Fruit fly (Drosophila melanogaster) whole organism, embryonic: ENCODE measurements around the gene H.

ENCODE experiments used
- B-H2 ChIP-seq: fragments of 200-800 bp; sonication (Bioruptor generic); optimal IDR thresholded peaks from 2 replicates; lab custom pipeline; 2018; ENCODE audit warnings: missing biosample characterization, mild to moderate bottlenecking, missing genetic modification characterization
- CG10462 ChIP-seq: fragments of 200-800 bp; sonication (Bioruptor generic); optimal IDR thresholded peaks from 2 replicates; lab custom pipeline; 2016; ENCODE audit warnings: missing biosample characterization, missing genetic modification characterization
- CG10979 ChIP-seq: fragments of 200-800 bp; sonication (Bioruptor generic); optimal IDR thresholded peaks from 2 replicates; lab custom pipeline; 2018; ENCODE audit warnings: missing biosample characterization, mild to moderate bottlenecking, missing genetic modification characterization, moderate library complexity
- CG12769 ChIP-seq: fragments of 200-800 bp; sonication (Bioruptor generic); optimal IDR thresholded peaks from 2 replicates; lab custom pipeline; 2019; ENCODE audit warnings: missing biosample characterization, mild to moderate bottlenecking, missing genetic modification characterization, moderate library complexity
- CG14965 ChIP-seq: fragments of 200-800 bp; sonication (Bioruptor generic); optimal IDR thresholded peaks from 2 replicates; lab custom pipeline; 2016; ENCODE audit warnings: missing biosample characterization, missing genetic modification characterization, borderline replicate concordance
- CG15479 ChIP-seq: fragments of 200-800 bp; sonication (Bioruptor generic); optimal IDR thresholded peaks from 3 replicates; lab custom pipeline; 2019; ENCODE audit warnings: missing biosample characterization, mild to moderate bottlenecking, missing genetic modification characterization, moderate library complexity
- CG16813 ChIP-seq: fragments of 200-800 bp; sonication (Bioruptor generic); IDR thresholded peaks from 3 replicates; pipeline ENCODE4 v1.3.6; 2022; ENCODE audit warnings: missing biosample characterization, missing genetic modification characterization; ENCODE audit not compliant: partially characterized antibody
- CG17568 ChIP-seq: fragments of 200-800 bp; sonication (Bioruptor generic); optimal IDR thresholded peaks from 2 replicates; lab custom pipeline; 2018; ENCODE audit warnings: missing biosample characterization, mild to moderate bottlenecking, missing genetic modification characterization, moderate library complexity
- CG18011 ChIP-seq: fragments of 200-800 bp; sonication (Bioruptor generic); optimal IDR thresholded peaks from 2 replicates; lab custom pipeline; 2017; ENCODE audit warnings: missing biosample characterization, missing genetic modification characterization, mild to moderate bottlenecking, moderate library complexity, missing genotype
- CG1832 ChIP-seq: fragments of 200-800 bp; sonication (Bioruptor generic); optimal IDR thresholded peaks from 2 replicates; lab custom pipeline; 2017; ENCODE audit warnings: missing biosample characterization, mild to moderate bottlenecking, missing genetic modification characterization, inconsistent platforms
- CG30403 ChIP-seq: fragments of 200-800 bp; sonication (Bioruptor generic); optimal IDR thresholded peaks from 3 replicates; lab custom pipeline; 2016; ENCODE audit warnings: missing biosample characterization, missing genetic modification characterization
- CG30431 ChIP-seq: fragments of 200-800 bp; sonication (Bioruptor generic); optimal IDR thresholded peaks from 2 replicates; lab custom pipeline; 2017; ENCODE audit warnings: missing biosample characterization, missing genetic modification characterization
- CG31388 ChIP-seq: fragments of 200-800 bp; sonication (Bioruptor generic); optimal IDR thresholded peaks from 2 replicates; lab custom pipeline; 2016; ENCODE audit warnings: missing biosample characterization, missing genetic modification characterization
- CG32772 ChIP-seq: fragments of 200-800 bp; sonication (Bioruptor generic); IDR thresholded peaks from 2 replicates; pipeline ENCODE4 v1.3.6; 2022; ENCODE audit warnings: missing biosample characterization, missing genetic modification characterization
- CG4282 ChIP-seq: fragments of 200-800 bp; sonication (Bioruptor generic); optimal IDR thresholded peaks from 2 replicates; lab custom pipeline; 2016; ENCODE audit warnings: missing biosample characterization, missing genetic modification characterization
- CkIIα-i1 ChIP-seq: fragments of 200-800 bp; sonication (Bioruptor generic); IDR thresholded peaks from 2 replicates; pipeline ENCODE4 v1.3.6; 2022; ENCODE audit warnings: missing biosample characterization, missing genetic modification characterization
- Dbx ChIP-seq: fragments of 200-800 bp; sonication (Bioruptor generic); IDR thresholded peaks from 3 replicates; pipeline ENCODE4 v1.3.6; 2022; ENCODE audit warnings: missing biosample characterization, missing genetic modification characterization
- Dek ChIP-seq: fragments of 200-800 bp; sonication (Bioruptor generic); optimal IDR thresholded peaks from 3 replicates; lab custom pipeline; 2019; ENCODE audit warnings: missing biosample characterization, mild to moderate bottlenecking, missing genetic modification characterization, moderate library complexity
- E2f2 ChIP-seq: fragments of 200-800 bp; sonication (Bioruptor generic); IDR thresholded peaks from 2 replicates; pipeline ENCODE4 v1.3.6; 2022; ENCODE audit warnings: missing biosample characterization, missing genetic modification characterization
- Eip74EF ChIP-seq, 2 experiments: fragments of 200-800 bp in 1 of 2; fragments of >200 bp in 1 of 2; sonication (Bioruptor generic) in 1 of 2; optimal IDR thresholded peaks; 2 replicates each; lab custom pipeline; 2017 to 2019; ENCODE audit warnings: missing biosample characterization in 2 of 2, missing genetic modification characterization in 2 of 2, mild to moderate bottlenecking in 1 of 2, moderate library complexity in 1 of 2
- Ets65A ChIP-seq: fragments of 200-800 bp; sonication (Bioruptor generic); peaks from one replicate; lab custom pipeline; 2016; ENCODE audit warnings: missing biosample characterization, missing genetic modification characterization
- H15 ChIP-seq: fragments of 200-800 bp; sonication (Bioruptor generic); IDR thresholded peaks from 3 replicates; pipeline ENCODE4 v1.3.6; 2022; ENCODE audit warnings: missing biosample characterization, missing genetic modification characterization
- Hmr ChIP-seq: fragments of 200-800 bp; sonication (Bioruptor generic); optimal IDR thresholded peaks from 3 replicates; lab custom pipeline; 2017; ENCODE audit warnings: mild to moderate bottlenecking, missing biosample characterization, missing genetic modification reagents, missing genetic modification characterization
- Max ChIP-seq: fragments of 200-800 bp; sonication (Bioruptor generic); optimal IDR thresholded peaks from 2 replicates; lab custom pipeline; 2016; ENCODE audit warnings: missing biosample characterization, mild to moderate bottlenecking, missing genetic modification characterization
- Meics ChIP-seq: fragments of 200-800 bp; sonication (Bioruptor generic); optimal IDR thresholded peaks from 2 replicates; lab custom pipeline; 2017; ENCODE audit warnings: missing biosample characterization, mild to moderate bottlenecking, missing genetic modification characterization
- Myb ChIP-seq: fragments of 200-800 bp; sonication (Bioruptor generic); optimal IDR thresholded peaks from 2 replicates; lab custom pipeline; 2016; ENCODE audit warnings: missing biosample characterization, missing genetic modification characterization
- Scr ChIP-seq: fragments of 200-800 bp; sonication (Bioruptor generic); IDR thresholded peaks from 2 replicates; pipeline ENCODE4 v1.3.6; 2022; ENCODE audit warnings: missing biosample characterization, missing genetic modification characterization; ENCODE audit not compliant: partially characterized antibody
- Spps ChIP-seq: fragments of 200-800 bp; sonication (Bioruptor generic); optimal IDR thresholded peaks from 2 replicates; lab custom pipeline; 2018; ENCODE audit warnings: missing biosample characterization, mild to moderate bottlenecking, missing genetic modification characterization
- Ssrp ChIP-seq: fragments of 200-800 bp; sonication (Bioruptor generic); optimal IDR thresholded peaks from 2 replicates; lab custom pipeline; 2018; ENCODE audit warnings: missing biosample characterization, mild to moderate bottlenecking, missing genetic modification characterization, moderate library complexity
- bsh ChIP-seq, 2 experiments: fragments of 200-800 bp; sonication (Bioruptor generic); optimal IDR thresholded peaks; 2 replicates each; lab custom pipeline; 2017 to 2018; ENCODE audit warnings: mild to moderate bottlenecking in 2 of 2, missing biosample characterization in 2 of 2, missing genetic modification characterization in 2 of 2, moderate library complexity in 1 of 2
- chinmo ChIP-seq: fragments of 200-800 bp; sonication (Bioruptor generic); IDR thresholded peaks from 4 replicates; pipeline ENCODE4 v1.3.6; 2022; ENCODE audit warnings: missing biosample characterization, missing genetic modification characterization; ENCODE audit not compliant: partially characterized antibody
- en ChIP-seq: fragments of 200-800 bp; sonication (Bioruptor generic); optimal IDR thresholded peaks from 2 replicates; lab custom pipeline; 2016; ENCODE audit warnings: missing biosample characterization, missing genetic modification characterization
- fd64A ChIP-seq: fragments of 200-800 bp; sonication (Bioruptor generic); optimal IDR thresholded peaks from 3 replicates; lab custom pipeline; 2018; ENCODE audit warnings: missing biosample characterization, mild to moderate bottlenecking, missing genetic modification characterization
- fd96Cb ChIP-seq: fragments of 200-800 bp; sonication (Bioruptor generic); optimal IDR thresholded peaks from 2 replicates; lab custom pipeline; 2018; ENCODE audit warnings: missing biosample characterization, mild to moderate bottlenecking, missing genetic modification characterization, moderate library complexity
- gcm2 ChIP-seq: fragments of 200-800 bp; sonication (Bioruptor generic); optimal IDR thresholded peaks from 2 replicates; lab custom pipeline; 2016; ENCODE audit warnings: missing biosample characterization, missing genetic modification characterization
- gsb-n ChIP-seq: fragments of 200-800 bp; sonication (Bioruptor generic); optimal IDR thresholded peaks from 3 replicates; lab custom pipeline; 2018; ENCODE audit warnings: missing biosample characterization, mild to moderate bottlenecking, missing genetic modification characterization
- gt ChIP-seq: fragments of 200-800 bp; sonication (Bioruptor generic); IDR thresholded peaks from 2 replicates; pipeline ENCODE4 v1.3.6; 2022; ENCODE audit warnings: missing biosample characterization, missing genetic modification characterization
- jumu ChIP-seq: fragments of 200-800 bp; sonication (Bioruptor generic); optimal IDR thresholded peaks from 3 replicates; lab custom pipeline; 2016; ENCODE audit warnings: missing biosample characterization, missing genetic modification characterization
- kay ChIP-seq: fragments of 200-800 bp; sonication (Bioruptor generic); optimal IDR thresholded peaks from 2 replicates; lab custom pipeline; 2016; ENCODE audit warnings: missing biosample characterization, missing genetic modification characterization
- klu ChIP-seq: fragments of 200-800 bp; sonication (Bioruptor generic); IDR thresholded peaks from 2 replicates; pipeline ENCODE4 v1.3.6; 2022; ENCODE audit warnings: missing biosample characterization, missing genetic modification characterization
- lilli ChIP-seq: fragments of 200-800 bp; sonication (Bioruptor generic); optimal IDR thresholded peaks from 3 replicates; lab custom pipeline; 2016; ENCODE audit warnings: missing biosample characterization, missing genetic modification characterization
- maf-S ChIP-seq: fragments of 200-800 bp; sonication (Bioruptor generic); optimal IDR thresholded peaks from 2 replicates; lab custom pipeline; 2016; ENCODE audit warnings: missing biosample characterization, missing genetic modification characterization
- oc ChIP-seq: fragments of 200-800 bp; sonication (Bioruptor generic); optimal IDR thresholded peaks from 2 replicates; lab custom pipeline; 2018; ENCODE audit warnings: missing biosample characterization, mild to moderate bottlenecking, missing genetic modification characterization, moderate library complexity
- otp ChIP-seq: fragments of 200-800 bp; sonication (Bioruptor generic); IDR thresholded peaks from 3 replicates; pipeline ENCODE4, ENCODE4 v1.3.6; 2022; ENCODE audit warnings: missing biosample characterization, missing genetic modification characterization
- phol ChIP-seq: fragments of 200-800 bp; sonication (Bioruptor generic); optimal IDR thresholded peaks from 3 replicates; lab custom pipeline; 2018; ENCODE audit warnings: missing biosample characterization, mild to moderate bottlenecking, missing genetic modification characterization, moderate library complexity
- ranshi ChIP-seq: fragments of 200-800 bp; sonication (Bioruptor generic); IDR thresholded peaks from 2 replicates; pipeline ENCODE4 v1.3.6; 2022; ENCODE audit warnings: missing biosample characterization, missing genetic modification characterization
- ro ChIP-seq: fragments of 200-800 bp; sonication (Bioruptor generic); IDR thresholded peaks from 2 replicates; pipeline ENCODE4 v1.3.6; 2022; ENCODE audit warnings: missing biosample characterization, missing genetic modification characterization
- sisA ChIP-seq: fragments of 200-800 bp; sonication (Bioruptor generic); IDR thresholded peaks from 2 replicates; pipeline ENCODE4 v1.3.6; 2022; ENCODE audit warnings: missing biosample characterization, missing genetic modification characterization
- trh ChIP-seq: fragments of 200-800 bp; sonication (Bioruptor generic); optimal IDR thresholded peaks from 2 replicates; lab custom pipeline; 2016; ENCODE audit warnings: missing biosample characterization, missing genetic modification characterization
- wdn ChIP-seq: fragments of 200-800 bp; sonication (Bioruptor generic); IDR thresholded peaks from 2 replicates; pipeline ENCODE4 v1.3.6; 2022; ENCODE audit warnings: missing biosample characterization, missing genetic modification characterization
- yki ChIP-seq: fragments of >200 bp; optimal IDR thresholded peaks from 3 replicates; lab custom pipeline; 2018

Gene H

DNA sequence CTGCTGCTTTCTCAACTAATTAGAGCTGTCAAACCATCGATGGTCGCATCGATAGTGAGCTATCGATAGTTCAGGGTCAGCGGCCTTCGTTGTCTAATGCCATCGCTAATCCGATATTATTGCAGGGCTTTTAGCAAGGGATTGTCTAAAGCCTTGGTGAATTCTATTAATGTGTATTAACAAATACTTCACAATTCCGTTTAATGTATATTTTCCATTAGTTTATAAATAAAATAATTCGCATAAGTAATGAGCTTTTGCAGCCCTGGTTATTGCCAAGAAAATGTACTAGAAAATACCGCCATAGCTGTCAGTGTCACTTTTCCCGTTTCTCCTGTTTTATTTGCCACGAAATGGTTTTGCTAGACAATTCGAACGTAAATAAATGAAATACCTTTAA, 41.9 kb upstream of the H start, which contains the start of the genes EloB and Srp14 (continued):
- TF ChIP-seq CG31388 (GFP tag; lab: Kevin White, UChicago) (peak; percentile 46), otp (GFP tag; lab: Robert Waterston, UW) (peak; percentile 66; the same call in 2 of the 3 replicates), B-H2 (peak; percentile 90), CG18011 (peak; percentile 66), Ets65A (GFP tag; lab: Kevin White, UChicago) (peak; percentile 97), CG14965 (GFP tag; lab: Kevin White, UChicago) (no peak), wdn (GFP tag; lab: Robert Waterston, UW) (peak; percentile 59; the same call in 1 of the 2 replicates), Scr (GFP tag; lab: Robert Waterston, UW) (peak; percentile 98), Eip74EF (GFP tag; optimal IDR thresholded peaks at IDR 0.05; lab: Kevin White, UChicago) (no peak), gcm2 (GFP tag; lab: Kevin White, UChicago) (no peak), CG1832 (GFP tag; lab: Kevin White, UChicago) (no peak), ro (peak; percentile 36; the same call in 1 of the 2 replicates), H15 (GFP tag; lab: Robert Waterston, UW) (peak; percentile 72), CG10979 (peak; percentile 67), yki (no peak), kay (GFP tag; lab: Kevin White, UChicago) (peak; percentile 63), CG17568 (GFP tag; lab: Kevin White, UChicago) (no peak), E2f2 (GFP tag; lab: Robert Waterston, UW) (peak; percentile 70), CG32772 (peak; percentile 53), fd64A (GFP tag; lab: Kevin White, UChicago) (no peak), Ssrp (tag; lab: Kevin White, UChicago) (peak; percentile 73), chinmo (peak; percentile 92), jumu (GFP tag; lab: Kevin White, UChicago) (peak; percentile 66), klu (GFP tag; lab: Robert Waterston, UW) (peak; percentile 58; the same call in 1 of the 2 replicates), bsh (GFP tag; optimal IDR thresholded peaks at IDR 0.05; lab: Kevin White, UChicago) (peak in 1 of 2 experiments; percentile 82), CG16813 (GFP tag; lab: Robert Waterston, UW) (peak; percentile 97), gt (no peak; the same call in 1 of the 2 replicates), CG30431 (GFP tag; lab: Kevin White, UChicago) (peak; percentile 47), trh (GFP tag; lab: Kevin White, UChicago) (peak; percentile 26), CG15479 (GFP tag; lab: Kevin White, UChicago) (peak; percentile 2), Dek (tag; lab: Kevin White, UChicago) (peak; percentile 74), phol (peak; percentile 88), ranshi (GFP tag; lab: Robert Waterston, UW) (no peak), Dbx (GFP tag; lab: Robert Waterston, UW) (peak; percentile 91), maf-S (GFP tag; lab: Kevin White, UChicago) (peak; percentile 58), lilli (peak; percentile 94), Meics (GFP tag; lab: Kevin White, UChicago) (peak; percentile 81), oc (tag; lab: Kevin White, UChicago) (no peak), Spps (peak; percentile 63), CG10462 (peak; percentile 61), CG4282 (GFP tag; lab: Kevin White, UChicago) (peak; percentile 39), Hmr (GFP tag; lab: Kevin White, UChicago) (no peak), CG30403 (peak; percentile 90), Myb (GFP tag; lab: Kevin White, UChicago) (peak; percentile 37), CkIIα-i1 (GFP tag; lab: Robert Waterston, UW) (no peak), Max (GFP tag; lab: Kevin White, UChicago) (peak; percentile 79), gsb-n (tag; lab: Kevin White, UChicago) (no peak), fd96Cb (tag; lab: Kevin White, UChicago) (peak; percentile 62), en (GFP tag; lab: Kevin White, UChicago) (peak; percentile 31), sisA (GFP tag; lab: Robert Waterston, UW) (peak; percentile 60), CG12769 (tag; lab: Kevin White, UChicago) (peak; percentile 87)
